Fruit fly (Drosophila melanogaster) whole organism, embryonic: Measurements from ENCODE around the gene mora.
A peak's percentile ranks its signal among the peaks of the same experiment; 100 is the strongest.

Experiments used
- Ada2b ChIP-seq: fragments of 200-800 bp; sonication (Bioruptor generic); IDR thresholded peaks from 2 replicates; pipeline ENCODE4 v1.3.6; 2022; ENCODE audit warnings: missing biosample characterization, missing genetic modification characterization
- BEAF-32 ChIP-seq: fragments of 200-800 bp; sonication (Bioruptor generic); optimal IDR thresholded peaks from 3 replicates; lab custom pipeline; 2017; ENCODE audit warnings: missing biosample characterization, missing genetic modification characterization, mild to moderate bottlenecking, moderate library complexity, missing genetic modification reagents
- BtbVII ChIP-seq: fragments of 200-800 bp; sonication (Bioruptor generic); optimal IDR thresholded peaks from 3 replicates; lab custom pipeline; 2017; ENCODE audit warnings: missing biosample characterization, mild to moderate bottlenecking, missing genetic modification characterization
- C15 ChIP-seq: fragments of 200-800 bp; sonication (Bioruptor generic); IDR thresholded peaks from 3 replicates; pipeline ENCODE4 v1.3.6; 2022; ENCODE audit warnings: missing biosample characterization, missing genetic modification characterization
- CG10959 ChIP-seq: fragments of 200-800 bp; sonication (Bioruptor generic); IDR thresholded peaks from 2 replicates; pipeline ENCODE4 v1.3.6; 2022; ENCODE audit warnings: missing biosample characterization, missing genetic modification characterization
- CG11456 ChIP-seq: fragments of 200-800 bp; sonication (Bioruptor generic); IDR thresholded peaks from 3 replicates; pipeline ENCODE4 v1.3.6; 2022; ENCODE audit warnings: missing biosample characterization, missing genetic modification characterization
- CG12219 ChIP-seq: fragments of 200-800 bp; sonication (Bioruptor generic); optimal IDR thresholded peaks from 3 replicates; lab custom pipeline; 2018; ENCODE audit warnings: missing biosample characterization, mild to moderate bottlenecking, missing genetic modification characterization
- CG13123 ChIP-seq: fragments of 200-800 bp; sonication (Bioruptor generic); optimal IDR thresholded peaks from 2 replicates; lab custom pipeline; 2016; ENCODE audit warnings: missing biosample characterization, missing genetic modification characterization
- CG13287 ChIP-seq: fragments of 200-800 bp; sonication (Bioruptor generic); IDR thresholded peaks from 2 replicates; pipeline ENCODE4 v1.3.6; 2022; ENCODE audit warnings: missing biosample characterization, missing genetic modification characterization; ENCODE audit not compliant: partially characterized antibody
- CG13424 ChIP-seq: fragments of 200-800 bp; sonication (Bioruptor generic); optimal IDR thresholded peaks from 2 replicates; lab custom pipeline; 2019; ENCODE audit warnings: missing biosample characterization, mild to moderate bottlenecking, missing genetic modification characterization, moderate library complexity
- CG18011 ChIP-seq: fragments of 200-800 bp; sonication (Bioruptor generic); optimal IDR thresholded peaks from 2 replicates; lab custom pipeline; 2017; ENCODE audit warnings: missing biosample characterization, missing genetic modification characterization, mild to moderate bottlenecking, moderate library complexity, missing genotype
- CG2129 ChIP-seq: fragments of 200-800 bp; sonication (Bioruptor generic); IDR thresholded peaks from 2 replicates; pipeline ENCODE4 v1.3.6; 2022; ENCODE audit warnings: missing biosample characterization, missing genetic modification characterization; ENCODE audit not compliant: partially characterized antibody
- CG31388 ChIP-seq: fragments of 200-800 bp; sonication (Bioruptor generic); optimal IDR thresholded peaks from 2 replicates; lab custom pipeline; 2016; ENCODE audit warnings: missing biosample characterization, missing genetic modification characterization
- CG32767 ChIP-seq: fragments of 200-800 bp; sonication (Bioruptor generic); IDR thresholded peaks from 2 replicates; pipeline ENCODE4 v1.3.6; 2022; ENCODE audit warnings: missing biosample characterization, missing genetic modification characterization
- CG3995 ChIP-seq: fragments of 200-800 bp; sonication (Bioruptor generic); optimal IDR thresholded peaks from 3 replicates; lab custom pipeline; 2016; ENCODE audit warnings: missing biosample characterization, missing genetic modification characterization
- CG4404 ChIP-seq: fragments of 200-800 bp; sonication (Bioruptor generic); IDR thresholded peaks from 2 replicates; pipeline ENCODE4 v1.3.6; 2022; ENCODE audit warnings: missing biosample characterization, missing genetic modification characterization
- CG5245 ChIP-seq: fragments of 200-800 bp; sonication (Bioruptor generic); optimal IDR thresholded peaks from 3 replicates; lab custom pipeline; 2016; ENCODE audit warnings: missing biosample characterization, missing genetic modification characterization
- CG6813 ChIP-seq: fragments of 200-800 bp; sonication (Bioruptor generic); optimal IDR thresholded peaks from 2 replicates; lab custom pipeline; 2017; ENCODE audit warnings: missing biosample characterization, missing genetic modification characterization, mild to moderate bottlenecking, moderate library complexity, missing genetic modification reagents
- CG7745 ChIP-seq: fragments of 200-800 bp; sonication (Bioruptor generic); optimal IDR thresholded peaks from 2 replicates; lab custom pipeline; 2018; ENCODE audit warnings: missing biosample characterization, mild to moderate bottlenecking, missing genetic modification characterization, moderate library complexity
- CG9215 ChIP-seq: fragments of 200-800 bp; sonication (Bioruptor generic); IDR thresholded peaks from 2 replicates; pipeline ENCODE4 v1.3.6; 2022; ENCODE audit warnings: missing biosample characterization, missing genetic modification characterization
- CrebB ChIP-seq: fragments of 200-800 bp; sonication (Bioruptor generic); optimal IDR thresholded peaks from 3 replicates; lab custom pipeline; 2018; ENCODE audit warnings: missing biosample characterization, mild to moderate bottlenecking, missing genetic modification characterization
- Ets65A ChIP-seq: fragments of 200-800 bp; sonication (Bioruptor generic); peaks from one replicate; lab custom pipeline; 2016; ENCODE audit warnings: missing biosample characterization, missing genetic modification characterization
- Hr39 ChIP-seq: fragments of >200 bp; optimal IDR thresholded peaks from 2 replicates; lab custom pipeline; 2017
- Mrtf ChIP-seq: fragments of 200-800 bp; sonication (Bioruptor generic); IDR thresholded peaks from 3 replicates; pipeline ENCODE4 v1.3.6; 2022; ENCODE audit warnings: missing biosample characterization, missing genetic modification characterization
- Opbp ChIP-seq: fragments of 200-800 bp; sonication (Bioruptor generic); IDR thresholded peaks from 3 replicates; pipeline ENCODE4 v1.3.6; 2022; ENCODE audit warnings: missing biosample characterization, missing genetic modification characterization; ENCODE audit not compliant: partially characterized antibody
- Sry-δ ChIP-seq: fragments of 200-800 bp; sonication (Bioruptor generic); optimal IDR thresholded peaks from 2 replicates; lab custom pipeline; 2016; ENCODE audit warnings: missing biosample characterization, missing genetic modification characterization
- Taf1 ChIP-seq: fragments of 200-800 bp; sonication (Bioruptor generic); IDR thresholded peaks from 2 replicates; pipeline ENCODE4 v1.3.6; 2022; ENCODE audit warnings: missing biosample characterization, missing genetic modification characterization
- ac ChIP-seq: fragments of 200-800 bp; sonication (Bioruptor generic); optimal IDR thresholded peaks from 3 replicates; lab custom pipeline; 2017; ENCODE audit warnings: missing biosample characterization, mild to moderate bottlenecking, missing genetic modification characterization
- ap ChIP-seq: fragments of 200-800 bp; sonication (Bioruptor generic); IDR thresholded peaks from 2 replicates; pipeline ENCODE4 v1.3.6; 2022; ENCODE audit warnings: missing biosample characterization, missing genetic modification characterization
- ato ChIP-seq: fragments of 200-800 bp; sonication (Bioruptor generic); IDR thresholded peaks from 2 replicates; pipeline ENCODE4 v1.3.6; 2022; ENCODE audit warnings: missing biosample characterization, missing genetic modification characterization; ENCODE audit not compliant: partially characterized antibody
- bsh ChIP-seq, 2 experiments: fragments of 200-800 bp; sonication (Bioruptor generic); optimal IDR thresholded peaks; 2 replicates each; lab custom pipeline; 2017 to 2018; ENCODE audit warnings: mild to moderate bottlenecking in 2 of 2, missing biosample characterization in 2 of 2, missing genetic modification characterization in 2 of 2, moderate library complexity in 1 of 2
- chif ChIP-seq, 2 experiments: fragments of 200-800 bp; sonication (Bioruptor generic); optimal IDR thresholded peaks; 3 replicates each; lab custom pipeline; 2016; ENCODE audit warnings: missing biosample characterization in 2 of 2, missing genetic modification characterization in 2 of 2
- crp ChIP-seq, 2 experiments: fragments of 200-800 bp; sonication (Bioruptor generic); optimal IDR thresholded peaks; 2 replicates in 1 of 2; 3 replicates in 1 of 2; lab custom pipeline; 2017; ENCODE audit warnings: missing biosample characterization in 2 of 2, missing genetic modification characterization in 2 of 2, mild to moderate bottlenecking in 1 of 2, moderate library complexity in 1 of 2
- da ChIP-seq: fragments of 200-800 bp; sonication (Bioruptor generic); optimal IDR thresholded peaks from 2 replicates; lab custom pipeline; 2016; ENCODE audit warnings: missing biosample characterization, missing genetic modification characterization
- dm ChIP-seq: fragments of 200-800 bp; sonication (Bioruptor generic); optimal IDR thresholded peaks from 3 replicates; lab custom pipeline; 2016; ENCODE audit warnings: missing biosample characterization, missing genetic modification characterization
- dmrt99B ChIP-seq: fragments of 200-800 bp; sonication (Bioruptor generic); optimal IDR thresholded peaks from 2 replicates; lab custom pipeline; 2018; ENCODE audit warnings: missing biosample characterization, mild to moderate bottlenecking, missing genetic modification characterization, moderate library complexity
- exex ChIP-seq: fragments of 200-800 bp; sonication (Bioruptor generic); optimal IDR thresholded peaks from 4 replicates; lab custom pipeline; 2018; ENCODE audit warnings: missing biosample characterization, mild to moderate bottlenecking, missing genetic modification characterization, moderate library complexity
- gro ChIP-seq: fragments of 200-800 bp; sonication (Bioruptor generic); optimal IDR thresholded peaks from 2 replicates; lab custom pipeline; 2016; ENCODE audit warnings: missing biosample characterization, missing genetic modification characterization
- hbn ChIP-seq: fragments of 200-800 bp; sonication (Bioruptor generic); IDR thresholded peaks from 2 replicates; pipeline ENCODE4 v1.3.6; 2022; ENCODE audit warnings: missing biosample characterization, missing genetic modification characterization; ENCODE audit not compliant: partially characterized antibody
- nmo ChIP-seq: fragments of 200-800 bp; sonication (Bioruptor generic); optimal IDR thresholded peaks from 2 replicates; lab custom pipeline; 2018; ENCODE audit warnings: missing biosample characterization, mild to moderate bottlenecking, missing genetic modification characterization, moderate library complexity
- oc ChIP-seq: fragments of 200-800 bp; sonication (Bioruptor generic); optimal IDR thresholded peaks from 2 replicates; lab custom pipeline; 2018; ENCODE audit warnings: missing biosample characterization, mild to moderate bottlenecking, missing genetic modification characterization, moderate library complexity
- onecut ChIP-seq: fragments of 200-800 bp; sonication (Bioruptor generic); IDR thresholded peaks from 2 replicates; pipeline ENCODE4 v1.3.6; 2022; ENCODE audit warnings: missing biosample characterization, missing genetic modification characterization
- pan ChIP-seq, 4 experiments: fragments of >200 bp in 3 of 4; fragments of 200-800 bp in 1 of 4; sonication (Bioruptor generic) in 1 of 4; optimal IDR thresholded peaks in 3 of 4; IDR thresholded peaks in 1 of 4; 2 replicates each; pipeline versions ENCODE4 v1.3.6 to Lab custom; 2017 to 2022; ENCODE audit warnings: missing biosample characterization in 2 of 4, missing genetic modification characterization in 2 of 4, mixed read lengths in 1 of 4
- repo ChIP-seq: fragments of 200-800 bp; sonication (Bioruptor generic); optimal IDR thresholded peaks from 2 replicates; lab custom pipeline; 2016; ENCODE audit warnings: missing biosample characterization, missing genetic modification characterization
- schlank ChIP-seq: fragments of 200-800 bp; sonication (Bioruptor generic); optimal IDR thresholded peaks from 2 replicates; lab custom pipeline; 2018; ENCODE audit warnings: missing biosample characterization, mild to moderate bottlenecking, missing genetic modification characterization
- seq ChIP-seq: fragments of 200-800 bp; sonication (Bioruptor generic); IDR thresholded peaks from 2 replicates; pipeline ENCODE4 v1.3.6; 2022; ENCODE audit warnings: missing biosample characterization, missing genetic modification characterization
- ssp ChIP-seq: fragments of 200-800 bp; sonication (Bioruptor generic); IDR thresholded peaks from 2 replicates; pipeline ENCODE4 v1.3.6; 2022; ENCODE audit warnings: missing biosample characterization, missing genetic modification characterization
- trem ChIP-seq: fragments of 200-800 bp; optimal IDR thresholded peaks from 3 replicates; lab custom pipeline; 2019; ENCODE audit warnings: missing biosample characterization, mild to moderate bottlenecking, missing genetic modification characterization, moderate library complexity
- zen2 ChIP-seq: fragments of 200-800 bp; sonication (Bioruptor generic); IDR thresholded peaks from 3 replicates; pipeline ENCODE4 v1.3.6; 2022; ENCODE audit warnings: missing biosample characterization, missing genetic modification characterization; ENCODE audit not compliant: partially characterized antibody

mora gene

dm6 chr3R:24163556-24164022, 22.6 kb upstream of the mora start, which contains the start of gene Apc2 (continued):
- peak; percentile 60 for TF ChIP-seq CG3995 (GFP tag; lab: Kevin White, UChicago)
- peak; percentile 66 for TF ChIP-seq Sry-δ (GFP tag; lab: Kevin White, UChicago)
- TF ChIP-seq repo (GFP tag; lab: Kevin White, UChicago) = no peak
- TF ChIP-seq pan (optimal IDR thresholded peaks at IDR 0.05; lab: Kevin White, UChicago) = no peak
- TF ChIP-seq pan (GFP tag; optimal IDR thresholded peaks at IDR 0.05 in 1 of 2, IDR thresholded peaks at IDR 0.05 in 1 of 2) = peak in 1 of 2 experiments; percentile 70
- no peak for TF ChIP-seq CG7745
- no peak for TF ChIP-seq seq (GFP tag; lab: Robert Waterston, UW)
- TF ChIP-seq Mrtf (GFP tag; lab: Robert Waterston, UW) = no peak
- TF ChIP-seq CG4404 (GFP tag; lab: Robert Waterston, UW) = peak; percentile 56
- no peak for TF ChIP-seq dm
- no peak for TF ChIP-seq da
- TF ChIP-seq CG5245 = peak; percentile 42
- no peak for TF ChIP-seq CrebB
- peak; percentile 18; the same call in 1 of the 3 replicates for TF ChIP-seq zen2
- no peak for TF ChIP-seq CG6813 (GFP tag; lab: Kevin White, UChicago)
- peak; percentile 0 for TF ChIP-seq CG18011 (GFP tag; lab: Kevin White, UChicago)
- no peak; the same call in 1 of the 2 replicates for TF ChIP-seq hbn (GFP tag; lab: Robert Waterston, UW)
- peak; percentile 12 to 84 for TF ChIP-seq crp (GFP tag; optimal IDR thresholded peaks at IDR 0.05; lab: Kevin White, UChicago)
- no peak for TF ChIP-seq Opbp (GFP tag; lab: Robert Waterston, UW)
- TF ChIP-seq Hr39 (lab: Kevin White, UChicago) = no peak
- no peak for TF ChIP-seq gro (GFP tag; lab: Kevin White, UChicago)
- no peak for TF ChIP-seq CG13123 (GFP tag; lab: Kevin White, UChicago)
- TF ChIP-seq Ets65A (GFP tag; lab: Kevin White, UChicago) = peak; percentile 79
- peak; percentile 67 for TF ChIP-seq CG13424
- TF ChIP-seq chif (GFP tag; optimal IDR thresholded peaks at IDR 0.05; lab: Kevin White, UChicago) = peak in 1 of 2 experiments; percentile 25
- 0 out of 2 replicates have a peak, but pooled peaks have one; percentile 39 for TF ChIP-seq ssp (GFP tag; lab: Robert Waterston, UW)
- TF ChIP-seq schlank (tag; lab: Kevin White, UChicago) = no peak
- peak; percentile 40; the same call in 1 of the 2 replicates for TF ChIP-seq CG2129 (GFP tag; lab: Robert Waterston, UW)
- peak; percentile 73 for TF ChIP-seq trem
- TF ChIP-seq dmrt99B = no peak
- no peak for TF ChIP-seq ac (GFP tag; lab: Kevin White, UChicago)
- no peak for TF ChIP-seq ato
- TF ChIP-seq Taf1 (GFP tag; lab: Robert Waterston, UW) = 0 out of 2 replicates have a peak, but pooled peaks have one; percentile 43
- TF ChIP-seq CG12219 (GFP tag; lab: Kevin White, UChicago) = peak; percentile 5
- TF ChIP-seq CG10959 (GFP tag; lab: Robert Waterston, UW) = no peak
- no peak for TF ChIP-seq CG9215 (GFP tag; lab: Robert Waterston, UW)
- no peak for TF ChIP-seq CG11456 (GFP tag; lab: Robert Waterston, UW)
- TF ChIP-seq CG32767 (GFP tag; lab: Robert Waterston, UW) = 0 out of 2 replicates have a peak, but pooled peaks have one; percentile 17
- no peak for TF ChIP-seq BtbVII (GFP tag; lab: Kevin White, UChicago)
- TF ChIP-seq CG13287 (GFP tag; lab: Robert Waterston, UW) = peak; percentile 75
- peak; percentile 77 for TF ChIP-seq nmo (GFP tag; lab: Kevin White, UChicago)
- 0 out of 2 replicates have a peak, but pooled peaks have one; percentile 24 for TF ChIP-seq onecut (GFP tag; lab: Robert Waterston, UW)
- no peak for TF ChIP-seq CG31388
- TF ChIP-seq ap (GFP tag; lab: Robert Waterston, UW) = no peak
- no peak for TF ChIP-seq exex
- TF ChIP-seq BEAF-32 (GFP tag; lab: Kevin White, UChicago) = peak; percentile 77
- no peak for TF ChIP-seq C15 (GFP tag; lab: Robert Waterston, UW)
- TF ChIP-seq oc (tag; lab: Kevin White, UChicago) = no peak
- TF ChIP-seq bsh (GFP tag; optimal IDR thresholded peaks at IDR 0.05; lab: Kevin White, UChicago) = peak in 1 of 2 experiments; percentile 63
- peak; percentile 65 for TF ChIP-seq Ada2b (GFP tag; lab: Robert Waterston, UW)
